Worm (Caenorhabditis elegans) whole organism, L1 larva: ENCODE measurements around the gene tat-1.

Experiments
- C16A3.4 ChIP-seq: fragments of 150-350 bp; optimal IDR thresholded peaks from 2 replicates; lab custom pipeline; 2014; ENCODE audit warnings: missing biosample characterization, missing genetic modification characterization
- alr-1 ChIP-seq: fragments of 200-800 bp; sonication (Bioruptor generic); optimal IDR thresholded peaks from 2 replicates; lab custom pipeline; 2018; ENCODE audit warnings: borderline replicate concordance, mild to moderate bottlenecking, missing genetic modification characterization, missing compliant biosample characterization
- ceh-82 ChIP-seq, 3 experiments: fragments of 150-350 bp in 1 of 3; sonication (generic microtip) in 2 of 3; optimal IDR thresholded peaks; 2 replicates each; lab custom pipeline; 2014 to 2017; ENCODE audit warnings: missing biosample characterization in 3 of 3, missing genetic modification characterization in 3 of 3
- ces-1 ChIP-seq: fragments of 150-350 bp; optimal IDR thresholded peaks from 2 replicates; lab custom pipeline; 2014; ENCODE audit warnings: missing biosample characterization, missing genetic modification reagents, missing genetic modification characterization
- efl-1 ChIP-seq, 4 experiments: fragments of 150-350 bp; optimal IDR thresholded peaks in 3 of 4; peaks in 1 of 4; 1 replicate in 1 of 4; 2 replicates in 3 of 4; lab custom pipeline; 2014; ENCODE audit warnings: missing biosample characterization in 2 of 4, missing genetic modification characterization in 2 of 4, missing genetic modification reagents in 2 of 4
- egl-13 ChIP-seq: sonication (generic microtip); optimal IDR thresholded peaks from 2 replicates; lab custom pipeline; 2016; ENCODE audit warnings: missing genotype, missing genetic modification reagents, missing genetic modification characterization, missing compliant biosample characterization
- fkh-10 ChIP-seq: sonication (generic microtip); optimal IDR thresholded peaks from 2 replicates; lab custom pipeline; 2017; ENCODE audit warnings: missing biosample characterization, missing genetic modification reagents, missing genetic modification characterization
- fkh-8 ChIP-seq: sonication (generic microtip); optimal IDR thresholded peaks from 2 replicates; lab custom pipeline; 2016; ENCODE audit warnings: mild to moderate bottlenecking, missing genetic modification characterization, missing compliant biosample characterization
- fos-1 ChIP-seq: fragments of 150-350 bp; optimal IDR thresholded peaks from 2 replicates; lab custom pipeline; 2014; ENCODE audit warnings: missing biosample characterization, missing genetic modification characterization
- grh-1 ChIP-seq: fragments of 200-800 bp; sonication (Bioruptor generic); IDR thresholded peaks from 2 replicates; pipeline ENCODE4 v1.3.6; 2022; ENCODE audit warnings: missing genetic modification reagents, missing genetic modification characterization, missing compliant biosample characterization
- hlh-17 ChIP-seq: fragments of 200-800 bp; sonication (Bioruptor generic); optimal IDR thresholded peaks from 2 replicates; lab custom pipeline; 2018; ENCODE audit warnings: missing genetic modification characterization, mild to moderate bottlenecking, missing compliant biosample characterization, moderate library complexity, borderline replicate concordance
- lin-14 ChIP-seq: fragments of 200-800 bp; sonication (Bioruptor generic); optimal IDR thresholded peaks from 2 replicates; lab custom pipeline; 2018; ENCODE audit warnings: mild to moderate bottlenecking, missing genetic modification characterization, moderate library complexity, missing compliant biosample characterization
- lin-35 ChIP-seq, 2 experiments: fragments of 150-350 bp; optimal IDR thresholded peaks; 2 replicates each; lab custom pipeline; 2014; ENCODE audit warnings: missing biosample characterization in 2 of 2, missing genetic modification characterization in 2 of 2, missing genetic modification reagents in 2 of 2
- lsy-2 ChIP-seq, 2 experiments: fragments of 150-350 bp; optimal IDR thresholded peaks; 2 replicates each; lab custom pipeline; 2014; ENCODE audit warnings: missing biosample characterization in 2 of 2, missing genetic modification characterization in 2 of 2
- mep-1 ChIP-seq: fragments of 150-350 bp; optimal IDR thresholded peaks from 2 replicates; lab custom pipeline; 2014; ENCODE audit warnings: missing biosample characterization, missing genetic modification characterization
- nhr-11 ChIP-seq: fragments of 150-350 bp; optimal IDR thresholded peaks from 2 replicates; lab custom pipeline; 2014; ENCODE audit warnings: missing biosample characterization, missing genetic modification characterization
- nhr-76 ChIP-seq: sonication (generic microtip); optimal IDR thresholded peaks from 2 replicates; lab custom pipeline; 2017; ENCODE audit warnings: missing biosample characterization, missing genetic modification characterization
- nhr-84 ChIP-seq: sonication (generic microtip); optimal IDR thresholded peaks from 2 replicates; lab custom pipeline; 2017; ENCODE audit warnings: missing biosample characterization, missing genetic modification characterization
- pag-3 ChIP-seq: sonication (generic microtip); optimal IDR thresholded peaks from 2 replicates; lab custom pipeline; 2017; ENCODE audit warnings: missing genetic modification characterization, mild to moderate bottlenecking, missing compliant biosample characterization, antibody characterized with exemption, borderline replicate concordance; ENCODE audit not compliant: insufficient read depth
- pqm-1 ChIP-seq: sonication (generic microtip); optimal IDR thresholded peaks from 3 replicates; lab custom pipeline; 2017; ENCODE audit warnings: missing biosample characterization, missing genetic modification characterization
- sptf-1 ChIP-seq: fragments of 150-350 bp; optimal IDR thresholded peaks from 2 replicates; lab custom pipeline; 2014; ENCODE audit warnings: missing biosample characterization, missing genetic modification characterization
- tlp-1 ChIP-seq: fragments of 150-350 bp; optimal IDR thresholded peaks from 2 replicates; lab custom pipeline; 2014; ENCODE audit warnings: missing biosample characterization, missing genetic modification characterization
- unc-130 ChIP-seq: fragments of 150-350 bp; optimal IDR thresholded peaks from 2 replicates; lab custom pipeline; 2017; ENCODE audit warnings: missing biosample characterization, missing genetic modification characterization, inconsistent platforms
- unc-62 ChIP-seq: fragments of 150-350 bp; optimal IDR thresholded peaks from 2 replicates; lab custom pipeline; 2014; ENCODE audit warnings: missing biosample characterization, missing genetic modification reagents, missing genetic modification characterization
- unc-98 ChIP-seq: fragments of 200-800 bp; sonication (Bioruptor generic); IDR thresholded peaks from 2 replicates; pipeline ENCODE4 v1.3.6; 2022; ENCODE audit warnings: missing genetic modification characterization, missing compliant biosample characterization
- vab-15 ChIP-seq: sonication (generic microtip); optimal IDR thresholded peaks from 2 replicates; lab custom pipeline; 2017; ENCODE audit warnings: missing genotype, mild to moderate bottlenecking, missing genetic modification characterization, missing compliant biosample characterization

tat-1 gene

ce11 chrIII:12429579-12430084 lies 8.1 kb upstream of the tat-1 start, which contains the start of gene snr-6 (continued):
- TF ChIP-seq fos-1 (tag; lab: Kevin White, UChicago) = peak; percentile 81

- TF ChIP-seq ces-1 (GFP tag; lab: Kevin White, UChicago) (no peak), unc-98 (GFP tag; lab: Robert Waterston, UW) (no peak), alr-1 (tag; lab: Kevin White, UChicago) (peak; percentile 67), fkh-8 (tag; lab: Kevin White, UChicago) (no peak), unc-62 (GFP tag; lab: Kevin White, UChicago) (no peak), vab-15 (tag; lab: Kevin White, UChicago) (no peak), lin-14 (no peak)
- TF ChIP-seq, all 84 proteins: peak for 1
Measured at ce11 chrIII:12428799-12429351, 7.4 kb upstream of the tat-1 start.

ce11 chrIII:12428264-12428627 lies 6.7 kb upstream of the tat-1 start:
- TF ChIP-seq pag-3 (tag; lab: Kevin White, UChicago) = no peak
- no peak for TF ChIP-seq efl-1 (optimal IDR thresholded peaks at IDR 0.05; lab: Kevin White, UChicago)
- TF ChIP-seq efl-1 (GFP tag; optimal IDR thresholded peaks at IDR 0.05 in 1 of 2; lab: Kevin White, UChicago) = peak in 1 of 2 experiments; percentile 59

ce11 chrIII:12427527-12428263 lies 6.2 kb upstream of the tat-1 start:
- TF ChIP-seq ces-1 (GFP tag; lab: Kevin White, UChicago) (no peak), efl-1 (optimal IDR thresholded peaks at IDR 0.05; lab: Kevin White, UChicago) (no peak), efl-1 (GFP tag; optimal IDR thresholded peaks at IDR 0.05 in 1 of 2; lab: Kevin White, UChicago) (peak in 1 of 2 experiments; percentile 95), ceh-82 (tag; optimal IDR thresholded peaks at IDR 0.05; lab: Kevin White, UChicago) (no peak), fkh-10 (GFP tag; lab: Kevin White, UChicago) (no peak), sptf-1 (tag; lab: Kevin White, UChicago) (no peak)

- TF ChIP-seq pqm-1 (tag; lab: Kevin White, UChicago) = no peak
- no peak for TF ChIP-seq nhr-84 (tag; lab: Kevin White, UChicago)
- TF ChIP-seq ceh-82 (tag; optimal IDR thresholded peaks at IDR 0.05; lab: Kevin White, UChicago) = no peak
- TF ChIP-seq nhr-76 (tag; lab: Kevin White, UChicago) = no peak
- TF ChIP-seq lin-35 (GFP tag; optimal IDR thresholded peaks at IDR 0.05; lab: Kevin White, UChicago) = no peak
- no peak for TF ChIP-seq egl-13 (tag; lab: Kevin White, UChicago)
- no peak for TF ChIP-seq unc-98 (GFP tag; lab: Robert Waterston, UW)
- no peak for TF ChIP-seq nhr-11 (tag; lab: Kevin White, UChicago)
- TF ChIP-seq hlh-17 = no peak
- TF ChIP-seq C16A3.4 (tag; lab: Kevin White, UChicago) = no peak
- TF ChIP-seq unc-130 (tag; lab: Kevin White, UChicago) = no peak
- TF ChIP-seq, all 84 proteins: peak for 0
Measured at ce11 chrIII:12426558-12426957, 5.0 kb upstream of the tat-1 start, which contains the start of gene pie-1. pie-1 (plus strand) TSS chrIII:12426893.

ce11 chrIII:12425846-12426405 lies 4.4 kb upstream of the tat-1 start:
- TF ChIP-seq pag-3 (tag; lab: Kevin White, UChicago) = no peak
- no peak for TF ChIP-seq efl-1 (optimal IDR thresholded peaks at IDR 0.05; lab: Kevin White, UChicago)
- peak in 1 of 2 experiments; percentile 91 for TF ChIP-seq efl-1 (GFP tag; optimal IDR thresholded peaks at IDR 0.05 in 1 of 2; lab: Kevin White, UChicago)
- 0 out of 2 replicates have a peak, but pooled peaks have one; percentile 13 for TF ChIP-seq grh-1 (GFP tag; lab: Robert Waterston, UW)
- peak; percentile 70 for TF ChIP-seq tlp-1 (tag; lab: Kevin White, UChicago)
- TF ChIP-seq mep-1 = no peak
- peak in 1 of 2 experiments; percentile 15 for TF ChIP-seq lsy-2 (tag; optimal IDR thresholded peaks at IDR 0.05; lab: Kevin White, UChicago)
- TF ChIP-seq, all 84 proteins: peak for 4
